Fruit fly (Drosophila melanogaster) S2 (cell line): ENCODE measurements around the gene alpha-Est2.

ENCODE experiments used
- CG8478 ChIP-seq: fragments of >200 bp; optimal IDR thresholded peaks from 2 replicates; lab custom pipeline; 2018
- CTCF ChIP-seq, 2 experiments: fragments of >200 bp; optimal IDR thresholded peaks; 2 replicates each; lab custom pipeline; 2018

- no peak for TF ChIP-seq CTCF (optimal IDR thresholded peaks at IDR 0.05; lab: Kevin White, UChicago)
- TF ChIP-seq CG8478 (lab: Kevin White, UChicago): no peak
Measured at dm6 chr3R:7506314-7506988, 35.2 kb upstream of the alpha-Est2 start.
